Fruit fly (Drosophila melanogaster) whole organism, embryonic: ENCODE data around the gene gro.

Experiments used
- Abd-B ChIP-seq: fragments of 200-800 bp; sonication (Bioruptor generic); optimal IDR thresholded peaks from 2 replicates; lab custom pipeline; 2018; ENCODE audit warnings: missing biosample characterization, mild to moderate bottlenecking, missing genetic modification characterization, moderate library complexity
- Awh ChIP-seq: fragments of 200-800 bp; sonication (Bioruptor generic); IDR thresholded peaks from 2 replicates; pipeline ENCODE4, ENCODE4 v1.3.6; 2022; ENCODE audit warnings: missing biosample characterization, missing genetic modification characterization
- Bdp1 ChIP-seq: fragments of 200-800 bp; sonication (Bioruptor generic); optimal IDR thresholded peaks from 3 replicates; lab custom pipeline; 2016; ENCODE audit warnings: missing biosample characterization, missing genetic modification characterization
- BtbVII ChIP-seq: fragments of 200-800 bp; sonication (Bioruptor generic); optimal IDR thresholded peaks from 3 replicates; lab custom pipeline; 2017; ENCODE audit warnings: missing biosample characterization, mild to moderate bottlenecking, missing genetic modification characterization
- CG10209 ChIP-seq: fragments of 200-800 bp; sonication (Bioruptor generic); optimal IDR thresholded peaks from 3 replicates; lab custom pipeline; 2017; ENCODE audit warnings: missing biosample characterization, mild to moderate bottlenecking, missing genetic modification characterization, missing genetic modification reagents
- CG11085 ChIP-seq: fragments of 200-800 bp; sonication (Bioruptor generic); IDR thresholded peaks from 2 replicates; pipeline ENCODE4 v1.3.6; 2022; ENCODE audit warnings: missing biosample characterization, missing genetic modification characterization
- CG11247 ChIP-seq: fragments of 200-800 bp; sonication (Bioruptor generic); IDR thresholded peaks from 2 replicates; pipeline ENCODE4 v1.3.6; 2022; ENCODE audit warnings: missing biosample characterization, missing genetic modification characterization
- CG18011 ChIP-seq: fragments of 200-800 bp; sonication (Bioruptor generic); optimal IDR thresholded peaks from 2 replicates; lab custom pipeline; 2017; ENCODE audit warnings: missing biosample characterization, missing genetic modification characterization, mild to moderate bottlenecking, moderate library complexity, missing genotype
- CG18599 ChIP-seq: fragments of 200-800 bp; sonication (Bioruptor generic); optimal IDR thresholded peaks from 3 replicates; lab custom pipeline; 2017; ENCODE audit warnings: missing biosample characterization, missing genetic modification characterization, mild to moderate bottlenecking, moderate library complexity, missing genetic modification reagents
- CG18619 ChIP-seq: fragments of 200-800 bp; sonication (Bioruptor generic); optimal IDR thresholded peaks from 3 replicates; lab custom pipeline; 2017; ENCODE audit warnings: missing biosample characterization, mild to moderate bottlenecking, missing genetic modification characterization
- CG3407 ChIP-seq: fragments of 200-800 bp; sonication (Bioruptor generic); optimal IDR thresholded peaks from 2 replicates; lab custom pipeline; 2018; ENCODE audit warnings: missing biosample characterization, mild to moderate bottlenecking, missing genetic modification characterization
- CG4404 ChIP-seq: fragments of 200-800 bp; sonication (Bioruptor generic); IDR thresholded peaks from 2 replicates; pipeline ENCODE4 v1.3.6; 2022; ENCODE audit warnings: missing biosample characterization, missing genetic modification characterization
- CG4854 ChIP-seq: fragments of 200-800 bp; sonication (Bioruptor generic); optimal IDR thresholded peaks from 2 replicates; lab custom pipeline; 2016; ENCODE audit warnings: missing biosample characterization, missing genetic modification characterization, inconsistent platforms
- CG6854 ChIP-seq: fragments of 200-800 bp; sonication (Bioruptor generic); optimal IDR thresholded peaks from 3 replicates; lab custom pipeline; 2017; ENCODE audit warnings: missing biosample characterization, mild to moderate bottlenecking, missing genetic modification characterization
- CG9932 ChIP-seq: fragments of 200-800 bp; sonication (Bioruptor generic); IDR thresholded peaks from 2 replicates; pipeline ENCODE4 v1.3.6; 2022; ENCODE audit warnings: missing biosample characterization, missing genetic modification characterization
- Dip3 ChIP-seq: fragments of 200-800 bp; sonication (Bioruptor generic); optimal IDR thresholded peaks from 3 replicates; lab custom pipeline; 2016; ENCODE audit warnings: missing biosample characterization, missing genetic modification characterization
- Elba2 ChIP-seq: fragments of 200-800 bp; sonication (Bioruptor generic); optimal IDR thresholded peaks from 3 replicates; lab custom pipeline; 2016; ENCODE audit warnings: missing biosample characterization, missing genetic modification characterization
- Fer2 ChIP-seq: fragments of 200-800 bp; sonication (Bioruptor generic); optimal IDR thresholded peaks from 2 replicates; lab custom pipeline; 2018; ENCODE audit warnings: missing biosample characterization, mild to moderate bottlenecking, missing genetic modification characterization, moderate library complexity
- Fer3 ChIP-seq: fragments of 200-800 bp; sonication (Bioruptor generic); optimal IDR thresholded peaks from 2 replicates; lab custom pipeline; 2018; ENCODE audit warnings: missing biosample characterization, mild to moderate bottlenecking, missing genetic modification characterization, moderate library complexity
- Hmr ChIP-seq: fragments of 200-800 bp; sonication (Bioruptor generic); optimal IDR thresholded peaks from 3 replicates; lab custom pipeline; 2017; ENCODE audit warnings: mild to moderate bottlenecking, missing biosample characterization, missing genetic modification reagents, missing genetic modification characterization
- abd-A ChIP-seq: fragments of 200-800 bp; sonication (Bioruptor generic); optimal IDR thresholded peaks from 3 replicates; lab custom pipeline; 2019; ENCODE audit warnings: missing biosample characterization, mild to moderate bottlenecking, missing genetic modification characterization, moderate library complexity
- bsh ChIP-seq, 2 experiments: fragments of 200-800 bp; sonication (Bioruptor generic); optimal IDR thresholded peaks; 2 replicates each; lab custom pipeline; 2017 to 2018; ENCODE audit warnings: mild to moderate bottlenecking in 2 of 2, missing biosample characterization in 2 of 2, missing genetic modification characterization in 2 of 2, moderate library complexity in 1 of 2
- cas ChIP-seq: fragments of 200-800 bp; sonication (Bioruptor generic); IDR thresholded peaks from 2 replicates; pipeline ENCODE4 v1.3.6; 2022; ENCODE audit warnings: missing biosample characterization, missing genetic modification characterization
- chn ChIP-seq: fragments of 200-800 bp; sonication (Bioruptor generic); optimal IDR thresholded peaks from 2 replicates; lab custom pipeline; 2016; ENCODE audit warnings: missing biosample characterization, missing genetic modification characterization
- croc ChIP-seq: fragments of 200-800 bp; sonication (Bioruptor generic); conservative IDR thresholded peaks from 3 replicates; pipeline ENCODE4 v1.3.6; 2022; ENCODE audit warnings: missing biosample characterization, missing genetic modification characterization
- ewg ChIP-seq: fragments of 200-800 bp; sonication (Bioruptor generic); optimal IDR thresholded peaks from 3 replicates; lab custom pipeline; 2017; ENCODE audit warnings: mild to moderate bottlenecking, missing biosample characterization, missing genetic modification reagents, missing genetic modification characterization
- exex ChIP-seq: fragments of 200-800 bp; sonication (Bioruptor generic); optimal IDR thresholded peaks from 4 replicates; lab custom pipeline; 2018; ENCODE audit warnings: missing biosample characterization, mild to moderate bottlenecking, missing genetic modification characterization, moderate library complexity
- fd102C ChIP-seq: fragments of 200-800 bp; sonication (Bioruptor generic); optimal IDR thresholded peaks from 2 replicates; lab custom pipeline; 2018; ENCODE audit warnings: missing biosample characterization, mild to moderate bottlenecking, missing genetic modification characterization, moderate library complexity
- hb ChIP-seq: fragments of 200-800 bp; sonication (Bioruptor generic); IDR thresholded peaks from 3 replicates; pipeline ENCODE4 v1.3.6; 2022; ENCODE audit warnings: missing biosample characterization, missing genetic modification characterization; ENCODE audit not compliant: partially characterized antibody
- insv ChIP-seq, 2 experiments: fragments of 200-800 bp; sonication (Bioruptor generic); optimal IDR thresholded peaks; 3 replicates each; lab custom pipeline; 2016 to 2018; ENCODE audit warnings: missing biosample characterization in 2 of 2, missing genetic modification characterization in 2 of 2
- jing ChIP-seq: fragments of 200-800 bp; sonication (Bioruptor generic); optimal IDR thresholded peaks from 2 replicates; lab custom pipeline; 2018; ENCODE audit warnings: missing biosample characterization, mild to moderate bottlenecking, missing genetic modification characterization
- mld ChIP-seq: fragments of 200-800 bp; sonication (Bioruptor generic); IDR thresholded peaks from 3 replicates; pipeline ENCODE4 v1.3.6; 2022; ENCODE audit warnings: missing biosample characterization, missing genetic modification characterization; ENCODE audit not compliant: partially characterized antibody
- nmo ChIP-seq: fragments of 200-800 bp; sonication (Bioruptor generic); optimal IDR thresholded peaks from 2 replicates; lab custom pipeline; 2018; ENCODE audit warnings: missing biosample characterization, mild to moderate bottlenecking, missing genetic modification characterization, moderate library complexity
- otp ChIP-seq: fragments of 200-800 bp; sonication (Bioruptor generic); IDR thresholded peaks from 3 replicates; pipeline ENCODE4, ENCODE4 v1.3.6; 2022; ENCODE audit warnings: missing biosample characterization, missing genetic modification characterization
- pros ChIP-seq: fragments of 200-800 bp; sonication (Bioruptor generic); optimal IDR thresholded peaks from 3 replicates; lab custom pipeline; 2019; ENCODE audit warnings: missing biosample characterization, mild to moderate bottlenecking, missing genetic modification characterization, moderate library complexity
- vvl ChIP-seq: fragments of 200-800 bp; sonication (Bioruptor generic); IDR thresholded peaks from 2 replicates; pipeline ENCODE4 v1.3.6; 2022; ENCODE audit warnings: missing biosample characterization, missing genetic modification characterization

gro gene

DNA sequence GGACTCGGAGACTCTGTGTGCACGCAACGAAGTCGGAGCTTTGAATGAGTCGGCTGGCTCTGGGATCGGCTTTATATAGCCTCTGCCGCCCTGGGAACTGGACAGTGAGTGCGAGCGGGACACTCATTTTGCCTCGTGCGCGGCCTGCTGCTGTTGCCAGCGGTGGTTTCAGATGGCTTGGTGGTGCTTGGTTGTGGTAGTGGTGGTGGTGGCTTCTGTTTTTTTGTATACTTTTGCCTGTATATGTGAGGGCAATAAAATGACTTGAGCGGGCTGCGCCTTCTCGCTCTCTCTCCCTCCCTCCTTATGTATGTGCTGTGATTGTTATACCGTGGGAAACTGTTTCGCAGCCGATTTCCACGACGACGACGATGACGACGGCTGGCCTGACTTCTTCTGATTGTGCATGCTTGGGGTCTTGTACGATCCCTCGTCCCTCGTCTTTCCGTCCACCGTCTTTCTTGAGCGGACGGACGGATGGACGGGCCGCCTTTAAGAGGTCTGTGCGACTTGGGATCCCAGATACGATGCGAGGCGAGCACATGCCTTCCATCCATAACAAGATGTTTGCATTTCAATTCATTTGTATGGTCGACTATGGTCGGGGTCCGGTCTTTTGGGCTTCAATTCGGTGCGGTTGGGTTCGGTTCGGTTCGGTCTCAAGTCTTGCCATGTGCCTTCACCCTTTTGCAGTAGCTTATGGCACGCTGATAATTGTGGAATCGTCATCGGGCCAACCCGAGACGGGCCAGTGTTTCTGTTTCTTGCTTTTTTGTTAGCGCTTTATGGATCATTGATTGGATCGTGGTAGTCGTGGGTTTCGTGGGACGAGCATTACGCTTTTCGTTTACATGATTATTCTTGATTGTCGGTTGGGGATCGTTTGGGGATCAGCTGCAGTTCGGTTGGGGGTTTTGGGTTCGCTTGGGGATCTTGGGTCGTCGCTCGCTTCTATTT is 35.3 kb upstream of the gro start (continued):
- TF ChIP-seq CG3407 (GFP tag; lab: Kevin White, UChicago) (peak; percentile 8), Fer3 (tag; lab: Kevin White, UChicago) (no peak), CG11085 (GFP tag; lab: Robert Waterston, UW) (no peak), jing (GFP tag; lab: Kevin White, UChicago) (no peak), CG4854 (no peak), otp (GFP tag; lab: Robert Waterston, UW) (peak; percentile 56; the same call in 1 of the 3 replicates), chn (GFP tag; lab: Kevin White, UChicago) (no peak), Elba2 (no peak), mld (no peak), Bdp1 (no peak), CG11247 (GFP tag; lab: Robert Waterston, UW) (no peak), CG9932 (GFP tag; lab: Robert Waterston, UW) (peak; percentile 36)

DNA sequence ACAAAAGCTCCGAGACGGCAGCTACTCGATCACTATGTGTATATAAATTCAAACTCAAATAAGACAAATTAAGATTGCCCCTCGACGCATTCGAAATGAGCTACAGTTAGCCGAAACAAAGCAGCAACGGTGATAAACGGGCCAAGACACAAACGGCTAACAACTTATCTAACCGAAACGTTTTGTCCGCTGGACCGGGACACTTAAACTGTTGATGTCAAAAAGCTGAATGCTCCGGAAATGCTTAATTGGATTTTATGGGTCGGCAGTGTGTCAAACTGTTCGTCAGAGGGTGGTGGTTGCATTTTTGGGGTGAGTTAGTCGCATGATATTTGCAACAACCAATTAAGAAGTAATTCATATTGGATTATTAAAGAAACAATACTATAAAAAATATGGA is 34.2 kb upstream of the gro start:
- peak; percentile 34 for TF ChIP-seq pros (GFP tag; lab: Kevin White, UChicago)
- TF ChIP-seq croc (GFP tag; lab: Robert Waterston, UW) = no peak
- TF ChIP-seq Fer2 (tag; lab: Kevin White, UChicago) = no peak
- TF ChIP-seq hb (GFP tag; lab: Robert Waterston, UW) = no peak
- TF ChIP-seq Elba2 = peak; percentile 78
- no peak for TF ChIP-seq CG18619 (GFP tag; lab: Kevin White, UChicago)
- TF ChIP-seq CG10209 (GFP tag; lab: Kevin White, UChicago) = no peak
- TF ChIP-seq Awh = peak; percentile 76
- no peak for TF ChIP-seq Dip3 (GFP tag; lab: Kevin White, UChicago)
- peak; percentile 45 for TF ChIP-seq abd-A (tag; lab: Kevin White, UChicago)
- peak; percentile 56 for TF ChIP-seq Abd-B (GFP tag; lab: Kevin White, UChicago)
- TF ChIP-seq bsh (GFP tag; optimal IDR thresholded peaks at IDR 0.05; lab: Kevin White, UChicago) = no peak
- TF ChIP-seq ewg (GFP tag; lab: Kevin White, UChicago) = no peak
- no peak for TF ChIP-seq fd102C (GFP tag; lab: Kevin White, UChicago)
- no peak for TF ChIP-seq Hmr (GFP tag; lab: Kevin White, UChicago)
- TF ChIP-seq exex (tag; lab: Kevin White, UChicago) = no peak
- TF ChIP-seq CG6854 = no peak
- no peak for TF ChIP-seq cas (GFP tag; lab: Robert Waterston, UW)
- TF ChIP-seq vvl = 0 out of 2 replicates have a peak, but pooled peaks have one; percentile 10
- peak; percentile 93 for TF ChIP-seq CG18011
- no peak for TF ChIP-seq CG18599 (GFP tag; lab: Kevin White, UChicago)
- TF ChIP-seq CG4404 (GFP tag; lab: Robert Waterston, UW) = no peak
- peak; percentile 43 to 89 for TF ChIP-seq insv (GFP tag; optimal IDR thresholded peaks at IDR 0.05; lab: Kevin White, UChicago)
- no peak for TF ChIP-seq nmo (GFP tag; lab: Kevin White, UChicago)
- TF ChIP-seq BtbVII = no peak
- TF ChIP-seq, all 482 proteins: peak for 8
